Worm (Caenorhabditis elegans) whole organism, L4/young adult: ENCODE data around the gene clk-2.

ENCODE experiments used
- W03F9.2 ChIP-seq: fragments of 150-350 bp; optimal IDR thresholded peaks from 2 replicates; lab custom pipeline; 2014; ENCODE audit warnings: missing biosample characterization, missing genetic modification characterization
- dao-5 ChIP-seq: sonication (generic microtip); optimal IDR thresholded peaks from 2 replicates; lab custom pipeline; 2016; ENCODE audit warnings: missing genotype, missing genetic modification characterization, moderate library complexity, missing compliant biosample characterization
- him-1 ChIP-seq: sonication (generic microtip); optimal IDR thresholded peaks from 2 replicates; lab custom pipeline; 2016; ENCODE audit warnings: missing genotype, missing genetic modification reagents, missing genetic modification characterization, missing compliant biosample characterization

- TF ChIP-seq W03F9.2 (tag; lab: Kevin White, UChicago) (no peak), him-1 (no peak), dao-5 (tag; lab: Kevin White, UChicago) (no peak)
Measured at ce11 chrIII:7565247-7565646, 46.9 kb upstream of the clk-2 start, which contains the start of gene ttr-8.
